ENCODE assay signal across 4 worm cellular contexts in genomic region chrII:3063984-3064383, ce11.
TF ChIP-seq lines count a peak whose summit lies in the region.

No protein-coding gene starts in this region.

TF ChIP-seq in whole organism, L3 larva, 47 proteins besides CTCF, POLR2A, EP300 and RAD21:
- TF ChIP-seq ceh-28 (tag; optimal IDR thresholded peaks at IDR 0.05; lab: Kevin White, UChicago) (peak; percentile 96), ceh-9 (tag; optimal IDR thresholded peaks at IDR 0.05; lab: Kevin White, UChicago) (no peak)

TF ChIP-seq in whole organism, L4 larva, 104 proteins besides CTCF, POLR2A, EP300 and RAD21:
- TF ChIP-seq lsy-2 (tag; optimal IDR thresholded peaks at IDR 0.05; lab: Kevin White, UChicago) (no peak), ceh-28 (tag; optimal IDR thresholded peaks at IDR 0.05; lab: Kevin White, UChicago) (peak; percentile 77)

TF ChIP-seq in whole organism, late embryonic, 69 proteins besides CTCF, POLR2A, EP300 and RAD21:
- TF ChIP-seq ceh-48 (tag; optimal IDR thresholded peaks at IDR 0.05; lab: Kevin White, UChicago) = peak; percentile 52
- TF ChIP-seq fkh-10 (GFP tag; optimal IDR thresholded peaks at IDR 0.05; lab: Kevin White, UChicago) = no peak

TF ChIP-seq in whole organism, midembryonic, 9 proteins besides CTCF, POLR2A, EP300 and RAD21:
- TF ChIP-seq T22C8.4 (GFP tag; IDR thresholded peaks at IDR 0.05; lab: Robert Waterston, UW) = peak; percentile 93
- no peak for TF ChIP-seq ztf-23 (GFP tag; IDR thresholded peaks at IDR 0.05; lab: Robert Waterston, UW)
